Fruit fly (Drosophila melanogaster) whole organism, prepupa: ENCODE results near the gene CG13930.

ENCODE experiments used
- Blimp-1 ChIP-seq: fragments of 200-800 bp; sonication (Bioruptor generic); optimal IDR thresholded peaks from 3 replicates; lab custom pipeline; 2017; ENCODE audit warnings: missing biosample characterization, missing genetic modification characterization, mild to moderate bottlenecking, moderate library complexity, missing genetic modification reagents
- CG6276 ChIP-seq: fragments of 200-800 bp; sonication (Bioruptor generic); optimal IDR thresholded peaks from 2 replicates; lab custom pipeline; 2017; ENCODE audit warnings: missing biosample characterization, mild to moderate bottlenecking, missing genetic modification characterization
- esn ChIP-seq: fragments of 200-800 bp; sonication (Bioruptor generic); optimal IDR thresholded peaks from 2 replicates; lab custom pipeline; 2016; ENCODE audit warnings: missing biosample characterization, mild to moderate bottlenecking, missing genetic modification characterization, moderate library complexity

dm6 chr3L:1626924-1627323 lies 45.6 kb downstream of the CG13930 start:
- TF ChIP-seq Blimp-1 (GFP tag; lab: Kevin White, UChicago) = no peak
- no peak for TF ChIP-seq CG6276 (GFP tag; lab: Kevin White, UChicago)
- no peak for TF ChIP-seq esn (GFP tag; lab: Kevin White, UChicago)
